Worm (Caenorhabditis elegans) whole organism, L4 larva: ENCODE results near the gene pus-1.

Experiments
- fkh-10 ChIP-seq: fragments of 150-350 bp; optimal IDR thresholded peaks from 2 replicates; lab custom pipeline; 2014; ENCODE audit warnings: missing biosample characterization, missing genetic modification reagents, missing genetic modification characterization
- fos-1 ChIP-seq: fragments of 150-350 bp; optimal IDR thresholded peaks from 2 replicates; lab custom pipeline; 2014; ENCODE audit warnings: missing biosample characterization, missing genetic modification characterization
- lin-39 ChIP-seq: fragments of 150-350 bp; optimal IDR thresholded peaks from 2 replicates; lab custom pipeline; 2014; ENCODE audit warnings: missing biosample characterization, missing genetic modification reagents, missing genetic modification characterization
- mdl-1 ChIP-seq, 2 experiments: fragments of 150-350 bp in 1 of 2; sonication (generic microtip) in 1 of 2; optimal IDR thresholded peaks; 2 replicates each; lab custom pipeline; 2014 to 2017; ENCODE audit warnings: missing biosample characterization in 2 of 2, missing genetic modification characterization in 2 of 2
- nhr-237 ChIP-seq: sonication (generic microtip); optimal IDR thresholded peaks from 2 replicates; lab custom pipeline; 2017; ENCODE audit warnings: missing biosample characterization, missing genetic modification characterization
- nhr-28 ChIP-seq: fragments of 150-350 bp; optimal IDR thresholded peaks from 2 replicates; lab custom pipeline; 2014; ENCODE audit warnings: missing biosample characterization, missing genetic modification characterization
- pqm-1 ChIP-seq: sonication (generic microtip); optimal IDR thresholded peaks from 2 replicates; lab custom pipeline; 2017; ENCODE audit warnings: missing biosample characterization, missing genetic modification characterization
- rbr-2 ChIP-seq: sonication (generic microtip); optimal IDR thresholded peaks from 2 replicates; lab custom pipeline; 2016; ENCODE audit warnings: missing genotype, missing genetic modification characterization, missing compliant biosample characterization

DNA sequence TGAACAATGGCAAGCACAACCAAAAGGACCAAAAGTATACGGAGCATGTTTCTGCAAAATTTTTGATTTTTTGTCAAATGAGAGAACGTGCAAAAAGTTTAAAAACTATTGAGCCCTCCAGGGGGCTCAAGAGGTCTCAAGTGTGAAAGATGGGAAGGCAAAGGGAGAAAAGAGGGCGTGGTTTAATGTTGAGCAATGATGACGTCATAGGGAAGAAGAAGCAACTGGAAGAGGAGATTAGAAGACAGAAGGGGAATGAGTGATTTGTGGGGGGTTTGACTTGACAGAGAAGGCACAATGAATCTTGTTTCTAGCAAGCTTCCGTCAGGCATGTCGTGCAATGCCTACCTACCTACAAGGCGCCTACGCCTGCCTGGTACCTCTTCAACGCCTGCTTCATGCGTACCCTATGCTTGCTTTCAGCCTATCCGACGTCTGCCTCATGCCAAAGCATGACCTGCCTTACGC, 26.6 kb upstream of the pus-1 start, which contains the start of gene T20B3.14:
- no peak for TF ChIP-seq fos-1 (tag; lab: Kevin White, UChicago)
- no peak for TF ChIP-seq nhr-237 (tag; lab: Kevin White, UChicago)
- no peak for TF ChIP-seq pqm-1 (tag; lab: Kevin White, UChicago)
- TF ChIP-seq rbr-2 (tag; lab: Kevin White, UChicago) = no peak
- no peak for TF ChIP-seq nhr-28 (tag; lab: Kevin White, UChicago)
- TF ChIP-seq mdl-1 (tag; optimal IDR thresholded peaks at IDR 0.05; lab: Kevin White, UChicago) = no peak
- no peak for TF ChIP-seq lin-39 (tag; lab: Kevin White, UChicago)
- TF ChIP-seq fkh-10 (GFP tag; lab: Kevin White, UChicago) = no peak
